Fruit fly (Drosophila melanogaster) whole organism, larva: Measurements from ENCODE around the gene CG1622.

ENCODE experiments used
- noc ChIP-seq: fragments of 200-800 bp; sonication (Bioruptor generic); optimal IDR thresholded peaks from 3 replicates; lab custom pipeline; 2019; ENCODE audit warnings: missing biosample characterization, mild to moderate bottlenecking, missing genetic modification characterization, moderate library complexity

Gene CG1622

DNA sequence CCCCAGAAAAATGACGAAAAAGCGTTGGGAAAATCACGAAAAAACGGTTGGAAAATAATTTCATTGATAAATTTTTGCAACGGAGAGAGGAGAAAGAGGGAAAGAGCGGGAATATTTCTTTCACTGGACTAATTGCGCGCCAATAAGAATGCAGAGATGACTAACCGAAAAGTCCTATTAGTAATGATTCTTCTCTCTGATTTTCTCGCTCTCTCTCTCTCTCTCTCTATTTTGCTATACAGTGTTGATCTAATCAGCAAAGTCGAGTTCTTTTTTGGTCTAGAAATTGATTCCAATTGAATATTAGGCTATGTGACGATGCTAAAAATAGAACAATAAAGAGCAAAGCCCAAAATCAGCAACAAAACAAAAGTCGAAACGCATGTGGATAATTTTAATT, 19.7 kb upstream of the CG1622 start:
- no peak for TF ChIP-seq noc

DNA sequence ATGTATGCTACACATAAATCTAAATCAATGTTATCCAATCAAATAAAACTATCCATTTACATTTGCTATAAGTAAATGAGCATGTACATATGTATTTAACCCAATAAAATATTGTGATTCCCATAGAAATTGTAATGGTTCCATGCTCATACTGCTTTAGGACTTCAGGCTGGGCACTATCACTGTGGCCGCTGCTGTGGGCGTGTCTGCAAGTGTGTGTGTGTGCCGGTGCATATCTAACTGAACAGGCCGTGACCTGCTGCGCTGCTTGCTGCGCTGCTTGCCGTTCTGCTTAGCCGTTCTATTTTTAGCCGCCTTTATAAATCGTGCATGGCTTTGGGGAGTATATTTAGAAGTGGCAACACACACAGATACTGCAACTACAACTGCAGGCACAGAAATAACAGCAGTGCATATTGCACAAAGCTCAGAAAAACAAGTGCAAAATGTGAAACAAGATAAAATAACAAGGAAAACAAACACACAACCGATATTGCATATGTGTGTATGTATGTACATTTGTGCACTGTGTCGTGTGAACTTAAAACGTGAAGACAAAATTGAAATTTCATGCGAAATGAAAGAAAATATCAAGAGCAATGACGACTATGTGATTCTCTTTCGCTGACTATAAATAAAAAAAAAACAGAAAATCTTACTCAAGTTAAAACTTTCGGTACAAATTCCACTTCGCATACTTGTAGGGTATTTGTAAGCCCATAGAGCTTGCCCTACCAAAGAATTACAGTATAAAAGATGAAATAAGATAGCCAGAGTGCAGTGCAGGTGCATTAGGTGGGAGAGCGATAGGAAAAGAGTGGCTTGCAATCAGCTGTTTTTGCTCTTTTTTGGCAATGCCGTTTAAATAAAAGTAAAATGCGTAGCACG, 19.1 kb upstream of the CG1622 start:
- TF ChIP-seq noc = no peak

DNA sequence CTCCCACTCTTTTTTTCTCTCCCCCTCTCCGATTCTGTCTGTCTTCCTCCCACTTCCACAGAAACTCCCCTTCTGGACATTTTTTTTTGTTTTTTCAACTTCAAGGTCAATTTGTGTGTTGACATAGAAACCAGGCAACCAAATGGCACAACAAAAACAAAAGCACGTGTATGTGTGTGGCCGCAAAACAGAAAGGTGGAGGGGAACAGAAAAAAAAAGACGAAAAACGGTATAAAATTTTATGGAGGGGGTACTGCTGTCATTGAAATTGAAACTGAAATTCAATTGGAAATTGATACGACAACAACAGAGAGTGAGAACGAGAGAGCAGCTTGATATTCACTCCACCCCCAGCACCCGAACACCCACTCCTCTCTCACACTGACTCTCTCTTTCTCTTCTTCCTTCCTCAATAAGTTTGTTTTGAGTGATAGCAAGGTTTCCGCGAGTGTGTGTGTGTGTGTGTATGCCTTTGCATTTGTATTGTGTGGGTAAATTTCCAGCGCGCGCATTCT, 18.4 kb upstream of the CG1622 start:
- TF ChIP-seq noc = no peak

DNA sequence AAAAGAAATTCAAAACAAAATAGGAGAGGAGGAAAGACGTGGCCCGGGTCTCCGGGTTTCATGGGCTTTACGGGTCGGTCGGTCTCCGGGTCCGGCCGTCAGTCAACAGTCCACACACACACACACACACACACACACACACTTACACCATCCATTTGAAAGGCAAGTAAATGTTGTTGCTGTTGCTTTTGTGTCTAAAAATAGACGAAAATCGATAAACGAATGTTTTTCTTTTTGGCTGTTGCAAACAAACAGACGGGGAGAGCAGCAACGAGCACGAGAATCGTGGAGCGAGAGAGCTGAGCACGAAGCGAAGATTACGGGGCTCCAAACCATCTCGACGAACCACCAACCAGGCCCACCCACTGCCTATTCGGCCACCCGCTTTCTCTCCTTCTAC, 16.6 kb upstream of the CG1622 start:
- TF ChIP-seq noc = no peak

DNA sequence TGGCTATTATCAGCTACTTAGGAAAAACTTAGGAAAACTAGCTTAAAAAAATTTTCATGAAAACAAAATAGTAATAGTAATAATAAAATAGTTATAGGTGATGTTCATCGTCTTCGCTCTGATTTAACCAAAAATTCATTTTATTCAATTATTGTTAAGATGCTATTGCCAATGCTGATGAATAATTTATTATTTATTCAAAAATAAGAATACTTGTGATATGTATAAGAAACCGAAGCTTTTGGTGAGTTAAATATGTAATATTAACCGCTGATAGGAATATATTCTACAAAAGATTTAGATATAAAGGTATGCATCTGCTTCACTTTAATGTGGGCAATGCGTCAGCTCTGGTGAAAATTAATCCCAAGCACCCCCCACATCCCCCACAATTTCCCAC, 16.1 kb upstream of the CG1622 start:
- no peak for TF ChIP-seq noc

DNA sequence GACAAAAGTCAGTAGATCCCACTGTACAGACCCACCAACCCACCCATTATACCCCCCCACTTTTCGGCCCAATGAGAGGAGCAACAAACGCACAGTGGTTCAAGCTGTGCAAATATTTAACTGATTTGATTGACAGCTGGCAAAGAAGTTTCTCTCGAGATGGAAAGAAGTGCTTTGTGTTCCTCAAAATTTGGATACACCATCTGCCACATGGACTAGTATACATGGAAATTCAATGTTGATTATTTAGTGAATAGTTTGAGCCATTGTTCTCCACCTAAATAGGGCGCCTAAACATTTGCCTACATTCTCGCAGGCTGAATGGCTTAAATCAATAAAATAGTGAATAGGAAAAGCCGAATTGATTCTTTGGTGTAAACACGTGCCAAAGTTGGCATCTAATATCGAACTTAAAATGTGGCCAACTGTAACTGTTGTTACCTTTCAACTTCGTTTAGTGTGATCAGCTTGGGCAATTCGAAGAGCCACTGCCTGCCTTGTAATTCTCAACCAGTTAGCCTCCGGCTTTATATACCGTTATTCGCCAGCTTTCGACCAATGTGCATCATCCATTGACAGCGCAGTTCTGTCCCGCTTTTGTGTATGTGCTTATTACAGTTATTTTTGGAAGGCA, 15.5 kb upstream of the CG1622 start:
- peak; percentile 1 for TF ChIP-seq noc

DNA sequence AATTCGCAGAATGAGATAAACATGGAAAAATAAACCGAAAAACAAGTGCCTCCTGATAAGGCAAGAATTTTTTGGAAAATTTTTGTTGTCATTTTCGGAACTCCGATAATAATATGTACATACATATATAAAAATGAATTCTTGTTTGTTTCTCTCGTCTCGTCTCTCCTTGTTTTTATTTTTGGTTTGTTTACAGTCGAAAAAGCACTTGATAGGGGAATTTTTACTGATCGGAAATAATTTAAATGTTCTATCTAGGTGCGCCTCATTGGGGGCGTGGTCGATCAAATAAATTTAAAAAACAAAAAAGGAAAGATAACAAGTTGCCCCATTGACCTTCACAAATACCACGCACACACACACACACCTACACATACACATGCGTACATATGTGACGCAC, 14.2 kb upstream of the CG1622 start:
- no peak for TF ChIP-seq noc

DNA sequence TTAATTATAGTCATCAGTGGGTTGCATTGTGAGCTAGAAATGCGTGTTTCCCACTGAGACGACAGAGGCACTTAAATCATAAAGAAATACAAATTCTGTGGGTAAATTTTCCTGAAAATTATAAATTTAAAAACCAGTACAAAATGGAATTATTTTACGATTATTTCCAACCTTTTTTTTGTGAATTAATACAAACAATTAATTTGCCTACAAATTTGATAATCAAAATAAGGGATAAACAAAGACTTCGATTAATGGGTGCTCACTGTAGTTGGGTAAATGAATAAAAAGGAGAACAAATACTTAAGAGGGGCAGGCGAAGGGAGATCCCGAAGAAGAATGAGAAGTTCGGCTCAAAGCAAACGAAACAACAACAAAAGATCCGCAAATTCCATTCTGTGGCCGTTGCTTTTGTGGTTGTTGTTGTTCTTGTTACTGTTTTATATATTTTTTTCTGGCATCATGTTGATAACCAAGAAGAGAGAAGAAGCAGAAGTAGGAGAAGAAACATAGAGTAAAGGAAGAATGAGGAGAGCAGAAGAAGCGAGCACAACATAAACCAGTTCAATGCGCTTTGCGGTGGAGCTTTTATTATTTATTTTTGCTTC, 12.8 kb upstream of the CG1622 start:
- TF ChIP-seq noc = peak; percentile 40

DNA sequence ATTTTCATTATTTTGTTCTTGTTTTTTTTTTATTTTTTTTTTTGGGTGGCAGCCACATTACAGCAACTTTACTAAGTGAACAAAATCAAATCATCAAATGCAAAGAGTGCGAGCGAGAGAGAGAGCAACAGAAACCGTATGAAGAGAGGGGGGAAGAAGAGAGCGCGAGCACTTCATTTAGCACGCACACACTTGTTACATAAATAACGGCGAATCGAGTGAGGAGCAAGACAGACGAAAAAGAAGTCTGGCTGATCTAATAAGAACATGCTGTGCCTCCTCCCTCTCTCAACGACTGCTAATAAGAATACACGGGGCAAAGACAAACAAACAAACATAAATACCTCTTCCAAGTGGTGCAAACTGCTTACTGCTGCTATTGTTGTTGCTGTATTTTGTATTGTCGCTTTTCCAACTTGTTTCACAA, 12.3 kb upstream of the CG1622 start:
- no peak for TF ChIP-seq noc

DNA sequence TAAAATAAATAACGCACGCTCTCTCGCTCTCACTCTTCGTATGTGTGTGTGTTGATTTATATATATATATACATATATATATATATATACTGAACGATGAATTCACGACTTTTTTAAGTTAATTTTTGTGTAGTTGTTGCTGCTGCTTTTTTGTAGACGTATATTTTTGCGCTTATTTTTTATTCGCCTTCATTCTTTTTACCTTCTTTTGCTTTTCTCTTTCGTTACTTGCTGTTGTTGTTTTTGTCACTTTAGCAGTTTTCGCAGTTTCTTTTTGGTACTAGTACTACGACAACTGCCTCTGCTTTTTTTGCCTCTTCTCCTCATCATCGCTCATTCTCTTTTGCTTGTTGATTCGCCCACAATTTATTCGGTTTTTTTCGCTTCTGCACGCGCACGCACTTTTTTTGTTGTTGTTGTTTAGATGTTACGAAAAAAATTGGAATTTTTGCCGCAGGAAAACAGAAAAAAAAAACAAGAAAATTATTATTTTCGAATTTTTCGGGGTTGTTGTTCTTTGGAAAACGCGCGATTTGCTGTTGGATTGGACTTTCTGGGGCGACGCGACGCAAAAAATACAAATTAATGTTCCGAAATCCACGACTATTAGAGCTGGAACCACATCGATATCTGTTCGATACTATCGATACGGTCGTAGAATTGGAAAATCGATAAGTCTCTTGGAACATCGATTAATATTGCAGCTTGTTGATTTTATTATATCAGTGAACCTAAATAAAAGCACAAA, 11.7 kb upstream of the CG1622 start, which contains the start of the genes HDAC4 and CG15743:
Gene HDAC4 (minus strand): TSS at position 632 of the 748 bp plus-strand sequence.
Gene CG15743 (plus strand): TSS at position 707 of the 748 bp plus-strand sequence.
- no peak for TF ChIP-seq noc

DNA sequence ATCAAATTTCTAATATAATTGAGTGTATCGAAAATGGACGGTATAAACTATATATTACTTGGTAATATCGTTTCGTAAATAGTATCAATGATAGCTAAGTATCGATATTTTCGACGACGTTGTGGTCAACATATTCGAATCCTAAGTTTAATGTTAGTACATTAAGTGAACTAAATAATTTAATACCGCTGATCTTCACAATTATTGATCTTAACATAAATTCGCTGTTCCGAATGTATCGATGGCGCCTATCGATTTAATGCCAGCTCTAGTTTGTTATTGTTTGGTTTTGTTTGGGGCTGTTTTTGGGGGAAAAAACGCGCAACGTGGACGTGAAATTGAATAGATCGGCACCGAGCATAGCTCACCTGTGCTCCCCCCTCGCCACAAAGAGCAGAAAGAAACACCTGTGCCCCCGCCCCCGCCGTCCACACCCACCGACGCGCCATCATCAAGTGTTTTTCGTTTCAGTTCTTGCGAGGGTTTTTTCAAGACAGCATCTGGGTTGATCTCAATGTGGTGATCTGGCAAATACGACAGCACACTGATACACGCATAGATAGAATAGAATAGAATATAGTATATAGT, 11.0 kb upstream of the CG1622 start:
- TF ChIP-seq noc = no peak

DNA sequence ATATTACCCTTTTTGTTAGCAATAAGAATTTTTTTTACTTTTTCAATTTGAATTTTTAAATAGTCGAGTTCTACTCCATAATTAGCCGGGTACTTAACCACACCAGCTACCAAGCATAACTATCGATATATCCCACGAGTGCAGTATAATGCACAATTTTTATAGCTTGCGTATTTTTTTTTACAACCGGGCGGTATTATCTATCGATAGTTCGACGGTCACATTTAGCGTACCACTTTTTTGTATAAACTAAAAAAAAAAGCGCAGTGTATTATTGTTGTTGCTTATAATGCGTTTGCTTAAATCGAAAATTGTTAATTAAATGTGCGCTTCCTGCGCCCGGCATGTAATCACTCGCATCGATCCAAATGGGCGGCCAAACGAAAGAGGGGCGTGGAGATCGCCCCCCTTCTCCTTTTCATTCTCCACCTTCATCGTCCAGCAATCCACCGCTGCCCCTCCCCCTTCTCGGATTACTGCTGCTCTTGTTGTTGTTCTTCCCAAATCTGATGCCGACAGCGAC, 9.0 kb upstream of the CG1622 start, which contains the start of gene Remo:
Gene Remo (plus strand): TSS at position 198 of the 523 bp plus-strand sequence.
- TF ChIP-seq noc = no peak

DNA sequence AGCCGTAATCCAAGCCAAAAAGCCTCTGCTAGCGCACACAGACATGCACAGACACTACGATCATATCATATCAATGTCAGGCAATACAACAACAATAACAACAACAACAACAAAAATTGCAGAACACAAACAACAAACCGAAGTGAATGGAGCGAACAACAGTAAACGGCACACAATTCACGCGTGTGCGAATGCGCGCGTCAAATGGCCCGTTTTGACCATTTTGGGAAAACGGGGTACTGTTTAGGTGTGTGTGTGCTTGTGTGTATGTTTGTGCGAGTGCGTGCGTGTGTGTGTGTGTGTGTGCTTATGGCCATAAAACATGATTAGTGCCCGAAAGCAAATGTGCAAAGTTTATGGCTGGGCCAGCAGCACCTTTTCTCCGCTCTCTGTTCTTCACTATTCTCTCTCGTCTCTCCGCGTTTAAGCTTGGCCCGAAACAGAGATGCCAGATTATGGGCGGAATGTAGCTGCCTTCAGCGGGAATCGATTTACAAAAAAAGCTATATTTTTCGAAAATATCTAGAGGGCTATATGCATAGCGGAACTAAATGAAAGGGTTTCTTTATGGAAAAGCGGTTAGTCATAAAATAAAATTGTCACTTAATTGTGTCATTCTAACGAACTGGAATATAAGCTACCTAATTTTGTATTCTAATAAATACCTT, 4.1 kb downstream of the CG1622 start:
- TF ChIP-seq noc = no peak

DNA sequence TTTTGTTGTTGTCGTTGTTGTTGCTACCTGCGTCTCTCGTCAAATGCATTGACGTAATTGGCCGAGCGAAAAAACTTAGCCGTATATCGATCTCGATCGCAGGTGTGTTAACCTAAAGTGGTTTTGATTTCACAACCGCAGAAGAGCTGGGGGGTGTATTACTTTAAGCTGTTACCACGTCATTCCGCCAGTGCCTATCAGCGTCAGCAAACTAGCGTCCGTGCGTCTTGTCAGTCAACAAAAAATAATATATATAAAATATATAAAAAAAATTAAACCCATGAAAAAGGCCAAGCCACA, 5.4 kb downstream of the CG1622 start, which contains the start of gene CG1764:
Gene CG1764 (minus strand): TSS at position 101 of the 300 bp plus-strand sequence.
- TF ChIP-seq noc = no peak
